Worm (Caenorhabditis elegans): ENCODE data around the gene srw-11.
A peak's percentile ranks its signal among the peaks of the same experiment; 100 is the strongest.

The srw-11 gene

DNA sequence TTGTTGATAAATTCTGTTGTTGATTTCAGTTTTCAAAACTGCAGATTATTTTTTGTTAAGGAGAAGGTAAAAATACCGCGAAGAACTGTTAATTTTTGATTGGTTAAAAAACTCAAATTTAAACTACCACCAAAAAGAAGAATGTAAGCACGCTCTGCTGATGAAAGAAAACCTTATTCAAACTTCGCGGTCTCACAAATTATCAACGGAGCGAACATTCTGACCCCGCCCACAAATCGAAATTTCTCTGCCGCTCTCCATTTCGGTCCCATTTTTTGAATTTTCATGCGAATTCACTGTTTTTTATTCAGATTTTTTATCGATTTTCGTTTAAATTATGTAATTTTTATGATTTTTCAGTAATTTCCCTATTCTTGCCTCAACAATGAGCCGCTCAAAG, 50.5 kb downstream of the srw-11 start, which contains the start of gene cyn-3 (continued):
- TF ChIP-seq cebp-1 (GFP tag; IDR thresholded peaks at IDR 0.05) = no peak
- peak; percentile 67 for TF ChIP-seq cebp-1 (tag; optimal IDR thresholded peaks at IDR 0.05)
- TF ChIP-seq lin-54 (GFP tag; optimal IDR thresholded peaks at IDR 0.05) = peak; percentile 99
- TF ChIP-seq mcd-1 (GFP tag; IDR thresholded peaks at IDR 0.05) = peak; percentile 98
- peak; percentile 90 for TF ChIP-seq F23B12.7 (tag; optimal IDR thresholded peaks at IDR 0.05; ENCODE audit: insufficient read depth)
- peak; percentile 54 for TF ChIP-seq hmg-1.2 (GFP tag; IDR thresholded peaks at IDR 0.05)
- no peak for TF ChIP-seq die-1 (tag; optimal IDR thresholded peaks at IDR 0.05)
- peak; percentile 49; the same call in 1 of the 2 replicates for TF ChIP-seq D2030.7 (GFP tag; IDR thresholded peaks at IDR 0.05)
- TF ChIP-seq cebp-2 (GFP tag; IDR thresholded peaks at IDR 0.05) = no peak
- no peak for TF ChIP-seq egrh-3 (GFP tag; IDR thresholded peaks at IDR 0.05)
- no peak for TF ChIP-seq nfya-1 (tag; optimal IDR thresholded peaks at IDR 0.05; ENCODE audit: borderline replicate concordance, insufficient read depth)
- TF ChIP-seq lsl-1 (GFP tag; optimal IDR thresholded peaks at IDR 0.05) = peak; percentile 44
- TF ChIP-seq F39B2.1 (GFP tag; IDR thresholded peaks at IDR 0.05) = no peak
- peak; percentile 71 for TF ChIP-seq ceh-100 (GFP tag; IDR thresholded peaks at IDR 0.05)
- peak; percentile 89 for TF ChIP-seq dpl-1 (GFP tag; optimal IDR thresholded peaks at IDR 0.05)
- peak; percentile 46 for TF ChIP-seq tlf-1 (GFP tag; optimal IDR thresholded peaks at IDR 0.05)
- peak; percentile 13 for TF ChIP-seq B0261.1 (tag; optimal IDR thresholded peaks at IDR 0.05)
- no peak for TF ChIP-seq Y95B8A.8 (GFP tag; IDR thresholded peaks at IDR 0.05)
- TF ChIP-seq pha-4 (tag; optimal IDR thresholded peaks at IDR 0.05) = peak; percentile 44
- peak; percentile 47 for TF ChIP-seq F33H1.4 (GFP tag; IDR thresholded peaks at IDR 0.05)
- no peak for TF ChIP-seq rpc-1 (optimal IDR thresholded peaks at IDR 0.05)
- TF ChIP-seq rpc-1 (tag; optimal IDR thresholded peaks at IDR 0.05) = no peak
- TF ChIP-seq zfh-2 (GFP tag; conservative IDR thresholded peaks at IDR 0.05) = no peak
- peak; percentile 83 for TF ChIP-seq attf-5 (GFP tag; optimal IDR thresholded peaks at IDR 0.05)
- TF ChIP-seq ekl-4 (GFP tag; IDR thresholded peaks at IDR 0.05) = peak; percentile 71; the same call in 1 of the 2 replicates
- peak; percentile 72 for TF ChIP-seq snpc-1.3 (tag; optimal IDR thresholded peaks at IDR 0.05; ENCODE audit: insufficient read depth)
- no peak for TF ChIP-seq nhr-120 (GFP tag; IDR thresholded peaks at IDR 0.05)
- peak; percentile 75 for TF ChIP-seq dox-1 (GFP tag; IDR thresholded peaks at IDR 0.05)
- TF ChIP-seq nfyb-1 (GFP tag; IDR thresholded peaks at IDR 0.05) = peak; percentile 91
- no peak for TF ChIP-seq mes-4 (tag; optimal IDR thresholded peaks at IDR 0.05)
- TF ChIP-seq F22D6.2 (tag; optimal IDR thresholded peaks at IDR 0.05) = no peak

All from whole organism, young adult.